Worm (Caenorhabditis elegans): ENCODE measurements around the gene C33G3.6.

DNA sequence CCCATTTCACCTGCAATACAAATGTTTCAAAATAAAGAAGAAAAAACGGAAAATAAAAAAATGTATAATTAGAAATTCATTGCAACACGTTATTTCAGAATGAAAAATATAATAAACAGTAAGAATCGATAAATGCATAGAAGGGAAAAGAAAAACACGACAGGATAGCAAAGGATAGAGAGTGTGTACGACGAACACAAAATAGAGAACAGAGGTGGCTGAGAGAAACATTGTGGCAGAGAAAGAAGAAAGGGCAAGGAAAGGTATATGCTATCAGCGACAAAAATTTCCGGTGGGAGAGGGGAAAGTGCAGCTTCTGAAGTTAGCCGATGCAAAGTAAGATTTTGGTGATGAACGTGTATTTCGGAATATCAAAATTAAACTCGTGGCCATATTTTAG is 41.7 kb upstream of the C33G3.6 start, which contains the start of gene F28H6.6:
- TF ChIP-seq ztf-11 (tag; optimal IDR thresholded peaks at IDR 0.05), result no peak
- TF ChIP-seq ceh-39 (tag; optimal IDR thresholded peaks at IDR 0.05), result no peak

Data from whole organism, mixed stage, embryonic.